Worm (Caenorhabditis elegans) whole organism, late embryonic: ENCODE measurements around the gene T13F2.2.

Experiments used
- ceh-22 ChIP-seq: sonication (generic microtip); optimal IDR thresholded peaks from 2 replicates; lab custom pipeline; 2017; ENCODE audit warnings: missing biosample characterization, missing genetic modification characterization
- pha-4 ChIP-seq: fragments of 150-350 bp; optimal IDR thresholded peaks from 2 replicates; lab custom pipeline; 2018; ENCODE audit warnings: missing biosample characterization, missing genetic modification reagents, missing genetic modification characterization
- pqm-1 ChIP-seq: sonication (generic microtip); optimal IDR thresholded peaks from 2 replicates; lab custom pipeline; 2016; ENCODE audit warnings: missing genetic modification characterization, missing compliant biosample characterization
- sdc-2 ChIP-seq: sonication (generic microtip); optimal IDR thresholded peaks from 2 replicates; lab custom pipeline; 2016; ENCODE audit warnings: missing genotype, missing genetic modification characterization, missing compliant biosample characterization
- sox-4 ChIP-seq: sonication (generic microtip); optimal IDR thresholded peaks from 2 replicates; lab custom pipeline; 2017; ENCODE audit warnings: mild to moderate bottlenecking, missing genetic modification characterization, inconsistent platforms, missing compliant biosample characterization

- TF ChIP-seq pqm-1 (tag; lab: Kevin White, UChicago) (no peak), sox-4 (tag; lab: Kevin White, UChicago) (no peak), ceh-22 (no peak), sdc-2 (tag; lab: Kevin White, UChicago) (no peak), pha-4 (tag; lab: Kevin White, UChicago) (no peak)
These were observed 49.4 kb upstream of the T13F2.2 start, which contains the start of gene K07F5.6 for ce11 chrIV:9846574-9846973.
